Worm (Caenorhabditis elegans) whole organism, L1 larva: ENCODE results near the gene F35D2.2.

Experiments
- blmp-1 ChIP-seq: fragments of 150-350 bp; optimal IDR thresholded peaks from 2 replicates; lab custom pipeline; 2014; ENCODE audit warnings: missing biosample characterization, missing genetic modification characterization
- egl-27 ChIP-seq, 2 experiments: fragments of 150-350 bp in 1 of 2; sonication (generic microtip); optimal IDR thresholded peaks; 3 replicates each; lab custom pipeline; 2017 to 2018; ENCODE audit warnings: missing biosample characterization in 2 of 2, missing genetic modification characterization in 2 of 2, missing genetic modification reagents in 2 of 2
- lin-13 ChIP-seq: fragments of 150-350 bp; optimal IDR thresholded peaks from 2 replicates; lab custom pipeline; 2014; ENCODE audit warnings: missing biosample characterization, missing genetic modification reagents, missing genetic modification characterization
- nhr-11 ChIP-seq: fragments of 150-350 bp; optimal IDR thresholded peaks from 2 replicates; lab custom pipeline; 2014; ENCODE audit warnings: missing biosample characterization, missing genetic modification characterization
- nhr-237 ChIP-seq: fragments of 150-350 bp; optimal IDR thresholded peaks from 2 replicates; lab custom pipeline; 2014; ENCODE audit warnings: missing biosample characterization, missing genetic modification characterization
- nhr-28 ChIP-seq: fragments of 150-350 bp; optimal IDR thresholded peaks from 2 replicates; lab custom pipeline; 2014; ENCODE audit warnings: missing biosample characterization, missing genetic modification characterization
- nhr-76 ChIP-seq: sonication (generic microtip); optimal IDR thresholded peaks from 2 replicates; lab custom pipeline; 2017; ENCODE audit warnings: missing biosample characterization, missing genetic modification characterization
- pag-3 ChIP-seq: sonication (generic microtip); optimal IDR thresholded peaks from 2 replicates; lab custom pipeline; 2017; ENCODE audit warnings: missing genetic modification characterization, mild to moderate bottlenecking, missing compliant biosample characterization, antibody characterized with exemption, borderline replicate concordance; ENCODE audit not compliant: insufficient read depth
- pqm-1 ChIP-seq: sonication (generic microtip); optimal IDR thresholded peaks from 3 replicates; lab custom pipeline; 2017; ENCODE audit warnings: missing biosample characterization, missing genetic modification characterization
- snpc-4 ChIP-seq: fragments of 150-350 bp; optimal IDR thresholded peaks from 2 replicates; lab custom pipeline; 2014; ENCODE audit warnings: missing biosample characterization, missing genetic modification characterization
- sptf-1 ChIP-seq: fragments of 150-350 bp; optimal IDR thresholded peaks from 2 replicates; lab custom pipeline; 2014; ENCODE audit warnings: missing biosample characterization, missing genetic modification characterization

DNA sequence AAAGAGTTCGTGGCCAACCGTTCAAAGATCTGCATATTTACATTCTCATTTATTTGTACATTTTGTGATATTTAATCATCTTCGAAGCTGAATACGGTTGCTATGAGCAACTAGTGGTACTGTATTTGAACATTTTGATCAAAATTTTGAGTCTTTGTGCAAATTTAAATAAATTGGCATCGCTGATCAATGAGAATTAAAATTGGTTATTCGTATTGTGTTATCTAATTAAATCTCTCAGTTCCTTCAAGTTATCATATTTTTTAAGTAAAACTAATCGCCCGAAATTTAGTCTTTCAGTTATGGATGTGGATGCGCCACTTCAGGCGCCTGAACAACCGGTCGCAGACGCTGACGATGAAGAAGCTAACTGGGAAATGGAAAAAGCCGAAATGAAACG lies 25.1 kb downstream of the F35D2.2 start, which contains the start of gene npp-21:
- no peak for TF ChIP-seq sptf-1
- TF ChIP-seq nhr-28 (tag; lab: Kevin White, UChicago): no peak
- no peak for TF ChIP-seq pag-3 (tag; lab: Kevin White, UChicago)
- no peak for TF ChIP-seq egl-27 (tag; optimal IDR thresholded peaks at IDR 0.05; lab: Kevin White, UChicago)
- no peak for TF ChIP-seq snpc-4 (tag; lab: Kevin White, UChicago)
- TF ChIP-seq nhr-76: no peak
- TF ChIP-seq nhr-237 (tag; lab: Kevin White, UChicago): no peak
- TF ChIP-seq pqm-1 (tag; lab: Kevin White, UChicago): no peak
- TF ChIP-seq nhr-11 (tag; lab: Kevin White, UChicago): no peak
- TF ChIP-seq blmp-1 (tag; lab: Kevin White, UChicago): no peak
- no peak for TF ChIP-seq lin-13
